Worm (Caenorhabditis elegans) whole organism, young adult: Measurements from ENCODE around the gene lex-1.

Experiments used
- egrh-3 ChIP-seq: fragments of 200-800 bp; sonication (Bioruptor generic); IDR thresholded peaks from 2 replicates; pipeline ENCODE4 v1.3.6; 2022; ENCODE audit warnings: missing genetic modification reagents, missing genetic modification characterization, missing compliant biosample characterization
- nfya-1 ChIP-seq: sonication (generic microtip); optimal IDR thresholded peaks from 2 replicates; lab custom pipeline; 2017; ENCODE audit warnings: antibody characterized with exemption, missing compliant biosample characterization, missing genetic modification characterization, borderline replicate concordance; ENCODE audit not compliant: insufficient read depth
- snpc-1.3 ChIP-seq: sonication (generic microtip); optimal IDR thresholded peaks from 2 replicates; lab custom pipeline; 2017; ENCODE audit warnings: missing genetic modification characterization, mild to moderate bottlenecking, missing compliant biosample characterization, antibody characterized with exemption, moderate library complexity, missing genotype, missing genetic modification reagents; ENCODE audit not compliant: insufficient read depth
- unc-62 ChIP-seq: fragments of 150-350 bp; optimal IDR thresholded peaks from 2 replicates; lab custom pipeline; 2014; ENCODE audit warnings: missing biosample characterization, missing genetic modification reagents, missing genetic modification characterization

- no peak for TF ChIP-seq nfya-1
- no peak for TF ChIP-seq egrh-3
- no peak for TF ChIP-seq unc-62 (GFP tag; lab: Kevin White, UChicago)
- TF ChIP-seq snpc-1.3 (tag; lab: Kevin White, UChicago): no peak
These were observed 28.1 kb upstream of the lex-1 start, which contains the start of the genes bre-5 and spt-5 for ce11 chrIV:12051049-12051792.
